Worm (Caenorhabditis elegans): ENCODE data around the gene C56A3.6.
A peak's percentile ranks its signal among the peaks of the same experiment; 100 is the strongest.

Gene C56A3.6

ce11 chrV:13591504-13592174, 35.4 kb upstream of the C56A3.6 start, which contains the start of gene tbcb-1:
TSS of gene tbcb-1 (plus strand) at chrV:13592124.
- TF ChIP-seq lin-39 (tag; optimal IDR thresholded peaks at IDR 0.05) (no peak), unc-62 (GFP tag; optimal IDR thresholded peaks at IDR 0.05 in 1 of 2) (peak in 1 of 2 experiments; percentile 53), unc-62 (tag; optimal IDR thresholded peaks at IDR 0.05) (no peak), mes-2 (tag; optimal IDR thresholded peaks at IDR 0.05; ENCODE audit: poor library complexity, severe bottlenecking) (peak; percentile 82), arid-1 (GFP tag; conservative IDR thresholded peaks at IDR 0.05) (no peak), ceh-44 (GFP tag; IDR thresholded peaks at IDR 0.05) (no peak), snpc-4 (tag; optimal IDR thresholded peaks at IDR 0.05) (no peak), T20F7.1 (GFP tag; optimal IDR thresholded peaks at IDR 0.05) (peak; percentile 46), nhr-76 (tag; optimal IDR thresholded peaks at IDR 0.05) (no peak), snpc-1.2 (GFP tag; IDR thresholded peaks at IDR 0.05) (no peak), nhr-28 (tag; optimal IDR thresholded peaks at IDR 0.05) (no peak), F10B5.3 (tag; optimal IDR thresholded peaks at IDR 0.05) (no peak), lim-7 (GFP tag; IDR thresholded peaks at IDR 0.05) (no peak), nhr-102 (tag; optimal IDR thresholded peaks at IDR 0.05) (no peak), pha-4 (GFP tag; IDR thresholded peaks at IDR 0.05) (no peak), pha-4 (tag; optimal IDR thresholded peaks at IDR 0.05) (no peak), D1046.2 (GFP tag; IDR thresholded peaks at IDR 0.05) (no peak), Y48G9A.11 (GFP tag; IDR thresholded peaks at IDR 0.05) (no peak), tag-97 (GFP tag; IDR thresholded peaks at IDR 0.05) (no peak), nhr-11 (tag; optimal IDR thresholded peaks at IDR 0.05) (no peak), cey-2 (tag; optimal IDR thresholded peaks at IDR 0.05; ENCODE audit: borderline replicate concordance, insufficient read depth) (no peak), R02D3.7 (tag; optimal IDR thresholded peaks at IDR 0.05) (no peak), mep-1 (tag; optimal IDR thresholded peaks at IDR 0.05) (no peak), lin-13 (GFP tag; optimal IDR thresholded peaks at IDR 0.05) (no peak), spr-1 (tag; optimal IDR thresholded peaks at IDR 0.05) (no peak), dpl-1 (GFP tag; optimal IDR thresholded peaks at IDR 0.05) (peak; percentile 56), ceh-32 (tag; optimal IDR thresholded peaks at IDR 0.05; ENCODE audit: poor library complexity) (no peak), jun-1 (tag; optimal IDR thresholded peaks at IDR 0.05) (no peak), unc-130 (GFP tag; optimal IDR thresholded peaks at IDR 0.05) (no peak), egl-27 (tag; optimal IDR thresholded peaks at IDR 0.05) (no peak), lin-38 (GFP tag; IDR thresholded peaks at IDR 0.05) (peak; percentile 93), ama-1 (optimal IDR thresholded peaks at IDR 0.05) (no peak), hmg-1.1 (GFP tag; IDR thresholded peaks at IDR 0.05) (no peak), lin-15B (tag; optimal IDR thresholded peaks at IDR 0.05) (no peak), zip-2 (tag; optimal IDR thresholded peaks at IDR 0.05) (no peak)

ce11 chrV:13589494-13590176, 33.4 kb upstream of the C56A3.6 start, which contains the start of the genes F53F4.2 and F53F4.18:
TSS of gene F53F4.2 (minus strand) at chrV:13589594.
TSS of gene F53F4.18 (plus strand) at chrV:13590126.
- TF ChIP-seq gei-8 (GFP tag; optimal IDR thresholded peaks at IDR 0.05): no peak
- no peak for TF ChIP-seq fkh-10 (GFP tag; optimal IDR thresholded peaks at IDR 0.05)
- no peak for TF ChIP-seq Y48G9A.11 (GFP tag; IDR thresholded peaks at IDR 0.05)
- TF ChIP-seq sdz-12 (GFP tag; optimal IDR thresholded peaks at IDR 0.05): no peak
- no peak for TF ChIP-seq ctbp-1 (GFP tag; IDR thresholded peaks at IDR 0.05)
- TF ChIP-seq dpl-1 (GFP tag; optimal IDR thresholded peaks at IDR 0.05): no peak
- no peak for TF ChIP-seq F10B5.3 (tag; optimal IDR thresholded peaks at IDR 0.05)
- no peak for TF ChIP-seq unc-62 (GFP tag; optimal IDR thresholded peaks at IDR 0.05 in 1 of 2)
- TF ChIP-seq unc-62 (tag; optimal IDR thresholded peaks at IDR 0.05): no peak
- TF ChIP-seq mdt-29 (GFP tag; IDR thresholded peaks at IDR 0.05): no peak
